Worm (Caenorhabditis elegans) whole organism, early embryonic: ENCODE measurements around the gene wht-5.

Experiments
- B0310.2 ChIP-seq: sonication (generic microtip); optimal IDR thresholded peaks from 2 replicates; lab custom pipeline; 2016; ENCODE audit warnings: mild to moderate bottlenecking, missing genetic modification characterization, missing compliant biosample characterization
- F13C5.2 ChIP-seq: sonication (generic microtip); optimal IDR thresholded peaks from 2 replicates; lab custom pipeline; 2017; ENCODE audit warnings: mild to moderate bottlenecking, missing genetic modification characterization, inconsistent platforms, missing compliant biosample characterization
- aly-1 ChIP-seq: sonication (generic microtip); optimal IDR thresholded peaks from 2 replicates; lab custom pipeline; 2016; ENCODE audit warnings: missing genetic modification characterization, missing compliant biosample characterization
- ama-1 ChIP-seq: fragments of 150-350 bp; optimal IDR thresholded peaks from 2 replicates; lab custom pipeline; 2014
- ceh-13 ChIP-seq: fragments of 200-800 bp; sonication (Bioruptor generic); optimal IDR thresholded peaks from 2 replicates; lab custom pipeline; 2018; ENCODE audit warnings: mild to moderate bottlenecking, missing genetic modification characterization, missing compliant biosample characterization
- ceh-36 ChIP-seq: sonication (generic microtip); optimal IDR thresholded peaks from 2 replicates; lab custom pipeline; 2016; ENCODE audit warnings: missing genetic modification characterization, inconsistent platforms, missing compliant biosample characterization
- ets-7 ChIP-seq: sonication (generic microtip); optimal IDR thresholded peaks from 2 replicates; lab custom pipeline; 2016; ENCODE audit warnings: missing genotype, missing genetic modification characterization, missing compliant biosample characterization
- flt-1 ChIP-seq: fragments of 200-800 bp; sonication (Bioruptor generic); IDR thresholded peaks from 2 replicates; pipeline ENCODE4 v1.3.6; 2022; ENCODE audit warnings: missing genetic modification characterization, missing compliant biosample characterization
- hmbx-1 ChIP-seq: sonication (generic microtip); optimal IDR thresholded peaks from 2 replicates; lab custom pipeline; 2016; ENCODE audit warnings: mild to moderate bottlenecking, missing genetic modification characterization, missing compliant biosample characterization
- hmg-4 ChIP-seq: fragments of 200-800 bp; sonication (Bioruptor generic); optimal IDR thresholded peaks from 2 replicates; lab custom pipeline; 2018; ENCODE audit warnings: mild to moderate bottlenecking, missing genetic modification characterization, missing compliant biosample characterization
- hnd-1 ChIP-seq: sonication (generic microtip); optimal IDR thresholded peaks from 2 replicates; lab custom pipeline; 2016; ENCODE audit warnings: missing genetic modification characterization, missing compliant biosample characterization
- pes-1 ChIP-seq: fragments of 200-800 bp; sonication (Bioruptor generic); IDR thresholded peaks from 2 replicates; pipeline ENCODE4 v1.3.6; 2022; ENCODE audit warnings: missing genetic modification reagents, missing genetic modification characterization, missing compliant biosample characterization
- scrt-1 ChIP-seq: fragments of 200-800 bp; sonication (Bioruptor generic); IDR thresholded peaks from 2 replicates; pipeline ENCODE4 v1.3.6; 2022; ENCODE audit warnings: missing genetic modification characterization, missing compliant biosample characterization
- sea-1 ChIP-seq: fragments of 200-800 bp; sonication (Bioruptor generic); conservative IDR thresholded peaks from 2 replicates; pipeline ENCODE4 v1.3.6; 2022; ENCODE audit warnings: missing genetic modification characterization, missing compliant biosample characterization
- tbx-11 ChIP-seq: fragments of 200-800 bp; sonication (Bioruptor generic); IDR thresholded peaks from 2 replicates; pipeline ENCODE4 v1.3.6; 2022; ENCODE audit warnings: missing genetic modification characterization, missing compliant biosample characterization
- tbx-37 ChIP-seq: fragments of 200-800 bp; sonication (Bioruptor generic); conservative IDR thresholded peaks from 2 replicates; pipeline ENCODE4 v1.3.6; 2022; ENCODE audit warnings: missing genetic modification reagents, missing genetic modification characterization, missing compliant biosample characterization
- tra-4 ChIP-seq: sonication (generic microtip); optimal IDR thresholded peaks from 2 replicates; lab custom pipeline; 2017; ENCODE audit warnings: missing genetic modification characterization, missing compliant biosample characterization

The wht-5 gene

ce11 chrIV:12376021-12376420, 38.6 kb downstream of the wht-5 start, which contains the start of gene atz-1:
atz-1 (minus strand) TSS chrIV:12376121.
- TF ChIP-seq ceh-13 (GFP tag; lab: Kevin White, UChicago) (no peak), hmbx-1 (tag; lab: Kevin White, UChicago) (no peak), hmg-4 (GFP tag; lab: Kevin White, UChicago) (no peak), scrt-1 (GFP tag; lab: Robert Waterston, UW) (no peak), tbx-37 (GFP tag; lab: Robert Waterston, UW) (no peak), tra-4 (tag; lab: Kevin White, UChicago) (no peak), aly-1 (tag; lab: Kevin White, UChicago) (no peak), tbx-11 (no peak), flt-1 (GFP tag; lab: Robert Waterston, UW) (no peak), ets-7 (no peak), ama-1 (lab: Kevin White, UChicago) (no peak), pes-1 (no peak), sea-1 (GFP tag; lab: Robert Waterston, UW) (no peak), hnd-1 (tag; lab: Kevin White, UChicago) (no peak), B0310.2 (tag; lab: Kevin White, UChicago) (no peak), F13C5.2 (no peak), ceh-36 (tag; lab: Kevin White, UChicago) (no peak)

ce11 chrIV:12378919-12379318, 41.5 kb downstream of the wht-5 start:
- TF ChIP-seq hnd-1 (tag; lab: Kevin White, UChicago) (no peak), hmg-4 (GFP tag; lab: Kevin White, UChicago) (no peak), ama-1 (lab: Kevin White, UChicago) (no peak), flt-1 (GFP tag; lab: Robert Waterston, UW) (no peak), tbx-37 (GFP tag; lab: Robert Waterston, UW) (no peak), ets-7 (no peak), tra-4 (tag; lab: Kevin White, UChicago) (no peak), tbx-11 (no peak), ceh-36 (tag; lab: Kevin White, UChicago) (no peak), hmbx-1 (tag; lab: Kevin White, UChicago) (no peak), F13C5.2 (no peak), aly-1 (tag; lab: Kevin White, UChicago) (no peak), scrt-1 (GFP tag; lab: Robert Waterston, UW) (no peak), sea-1 (GFP tag; lab: Robert Waterston, UW) (no peak), pes-1 (no peak), B0310.2 (tag; lab: Kevin White, UChicago) (no peak), ceh-13 (GFP tag; lab: Kevin White, UChicago) (no peak)

ce11 chrIV:12379784-12380183, 42.4 kb downstream of the wht-5 start, which contains the start of gene thn-1:
thn-1 (plus strand) TSS chrIV:12380084.
- TF ChIP-seq ceh-13 (GFP tag; lab: Kevin White, UChicago) (no peak), aly-1 (tag; lab: Kevin White, UChicago) (no peak), pes-1 (no peak), flt-1 (GFP tag; lab: Robert Waterston, UW) (no peak), hmbx-1 (tag; lab: Kevin White, UChicago) (no peak), tbx-11 (no peak), ets-7 (no peak), tra-4 (tag; lab: Kevin White, UChicago) (no peak), ama-1 (lab: Kevin White, UChicago) (no peak), ceh-36 (tag; lab: Kevin White, UChicago) (no peak), sea-1 (GFP tag; lab: Robert Waterston, UW) (no peak), B0310.2 (tag; lab: Kevin White, UChicago) (no peak), scrt-1 (GFP tag; lab: Robert Waterston, UW) (no peak), tbx-37 (GFP tag; lab: Robert Waterston, UW) (no peak), hnd-1 (tag; lab: Kevin White, UChicago) (no peak), hmg-4 (GFP tag; lab: Kevin White, UChicago) (no peak), F13C5.2 (no peak)

ce11 chrIV:12382864-12383263, 45.5 kb downstream of the wht-5 start, which contains the start of gene thn-2:
thn-2 (plus strand) TSS chrIV:12383170.
- TF ChIP-seq tra-4 (tag; lab: Kevin White, UChicago), result no peak
- TF ChIP-seq ets-7, result no peak
- no peak for TF ChIP-seq scrt-1 (GFP tag; lab: Robert Waterston, UW)
- no peak for TF ChIP-seq F13C5.2
- no peak for TF ChIP-seq hmg-4 (GFP tag; lab: Kevin White, UChicago)
- TF ChIP-seq tbx-11, result no peak
- TF ChIP-seq ceh-13 (GFP tag; lab: Kevin White, UChicago), result no peak
- TF ChIP-seq hmbx-1 (tag; lab: Kevin White, UChicago), result no peak
- no peak for TF ChIP-seq flt-1 (GFP tag; lab: Robert Waterston, UW)
- TF ChIP-seq pes-1, result no peak
- no peak for TF ChIP-seq ceh-36 (tag; lab: Kevin White, UChicago)
- TF ChIP-seq aly-1 (tag; lab: Kevin White, UChicago), result no peak
- TF ChIP-seq ama-1 (lab: Kevin White, UChicago), result no peak
- TF ChIP-seq sea-1 (GFP tag; lab: Robert Waterston, UW), result no peak
- TF ChIP-seq hnd-1 (tag; lab: Kevin White, UChicago), result no peak

ce11 chrIV:12385061-12385460, 47.7 kb downstream of the wht-5 start, which contains the start of gene F28D1.6:
F28D1.6 (minus strand) TSS chrIV:12385161.
- TF ChIP-seq B0310.2 (tag; lab: Kevin White, UChicago) (no peak), tbx-37 (GFP tag; lab: Robert Waterston, UW) (no peak), F13C5.2 (no peak), ama-1 (lab: Kevin White, UChicago) (no peak), ets-7 (no peak), tra-4 (tag; lab: Kevin White, UChicago) (no peak), hmbx-1 (tag; lab: Kevin White, UChicago) (no peak), scrt-1 (GFP tag; lab: Robert Waterston, UW) (no peak), hnd-1 (tag; lab: Kevin White, UChicago) (no peak), ceh-36 (tag; lab: Kevin White, UChicago) (no peak), hmg-4 (GFP tag; lab: Kevin White, UChicago) (no peak), flt-1 (GFP tag; lab: Robert Waterston, UW) (no peak), aly-1 (tag; lab: Kevin White, UChicago) (no peak), ceh-13 (GFP tag; lab: Kevin White, UChicago) (no peak), pes-1 (no peak), sea-1 (GFP tag; lab: Robert Waterston, UW) (no peak), tbx-11 (no peak)

ce11 chrIV:12389951-12390350, 52.6 kb downstream of the wht-5 start, which contains the start of gene spe-45:
spe-45 (minus strand) TSS chrIV:12390095.
- TF ChIP-seq tbx-37 (GFP tag; lab: Robert Waterston, UW) (no peak), ets-7 (no peak), hmg-4 (GFP tag; lab: Kevin White, UChicago) (no peak), ama-1 (lab: Kevin White, UChicago) (no peak), F13C5.2 (no peak), tbx-11 (no peak), ceh-36 (tag; lab: Kevin White, UChicago) (no peak), hnd-1 (tag; lab: Kevin White, UChicago) (no peak), scrt-1 (GFP tag; lab: Robert Waterston, UW) (no peak), sea-1 (GFP tag; lab: Robert Waterston, UW) (no peak), pes-1 (no peak), hmbx-1 (tag; lab: Kevin White, UChicago) (no peak), B0310.2 (tag; lab: Kevin White, UChicago) (no peak), flt-1 (GFP tag; lab: Robert Waterston, UW) (no peak), ceh-13 (GFP tag; lab: Kevin White, UChicago) (no peak), tra-4 (tag; lab: Kevin White, UChicago) (no peak), aly-1 (tag; lab: Kevin White, UChicago) (no peak)
